Fruit fly (Drosophila melanogaster) whole organism, embryonic: Measurements from ENCODE around the gene vsg.
A peak's percentile ranks its signal among the peaks of the same experiment; 100 is the strongest.

Experiments used
- CG10147 ChIP-seq: fragments of 200-800 bp; sonication (Bioruptor generic); optimal IDR thresholded peaks from 2 replicates; lab custom pipeline; 2019; ENCODE audit warnings: missing biosample characterization, mild to moderate bottlenecking, missing genetic modification characterization, moderate library complexity
- CG11560 ChIP-seq: fragments of 200-800 bp; sonication (Bioruptor generic); IDR thresholded peaks from 3 replicates; pipeline ENCODE4 v1.3.6; 2022; ENCODE audit warnings: missing biosample characterization, missing genetic modification characterization
- CG1233 ChIP-seq: fragments of 200-800 bp; sonication (Bioruptor generic); optimal IDR thresholded peaks from 4 replicates; lab custom pipeline; 2018; ENCODE audit warnings: missing biosample characterization, mild to moderate bottlenecking, missing genetic modification characterization
- CG12659 ChIP-seq: fragments of 200-800 bp; sonication (Bioruptor generic); optimal IDR thresholded peaks from 3 replicates; lab custom pipeline; 2017; ENCODE audit warnings: mild to moderate bottlenecking, missing biosample characterization, missing genetic modification reagents, missing genetic modification characterization
- CG14710 ChIP-seq: fragments of 200-800 bp; sonication (Bioruptor generic); optimal IDR thresholded peaks from 3 replicates; lab custom pipeline; 2019; ENCODE audit warnings: missing biosample characterization, mild to moderate bottlenecking, missing genetic modification characterization, moderate library complexity
- CG14860 ChIP-seq: fragments of 200-800 bp; sonication (Bioruptor generic); IDR thresholded peaks from 3 replicates; pipeline ENCODE4 v1.3.6; 2022; ENCODE audit warnings: missing biosample characterization, missing genetic modification characterization; ENCODE audit not compliant: partially characterized antibody
- CG15073 ChIP-seq: fragments of 200-800 bp; sonication (Bioruptor generic); optimal IDR thresholded peaks from 2 replicates; lab custom pipeline; 2016; ENCODE audit warnings: missing biosample characterization, missing genetic modification characterization
- CG15601 ChIP-seq: fragments of 200-800 bp; sonication (Bioruptor generic); optimal IDR thresholded peaks from 3 replicates; lab custom pipeline; 2019; ENCODE audit warnings: missing biosample characterization, mild to moderate bottlenecking, missing genetic modification characterization, moderate library complexity
- CG16779 ChIP-seq: fragments of 200-800 bp; sonication (Bioruptor generic); IDR thresholded peaks from 2 replicates; pipeline ENCODE4 v1.3.6; 2022; ENCODE audit warnings: missing biosample characterization, missing genetic modification characterization
- CG18476 ChIP-seq: fragments of 200-800 bp; sonication (Bioruptor generic); optimal IDR thresholded peaks from 2 replicates; lab custom pipeline; 2016; ENCODE audit warnings: missing biosample characterization, mild to moderate bottlenecking, missing genetic modification characterization
- CG2116 ChIP-seq: fragments of 200-800 bp; sonication (Bioruptor generic); optimal IDR thresholded peaks from 3 replicates; lab custom pipeline; 2018; ENCODE audit warnings: missing biosample characterization, mild to moderate bottlenecking, missing genetic modification characterization
- CG2129 ChIP-seq: fragments of 200-800 bp; sonication (Bioruptor generic); IDR thresholded peaks from 2 replicates; pipeline ENCODE4 v1.3.6; 2022; ENCODE audit warnings: missing biosample characterization, missing genetic modification characterization; ENCODE audit not compliant: partially characterized antibody
- CG34422 ChIP-seq: fragments of 200-800 bp; sonication (Bioruptor generic); IDR thresholded peaks from 3 replicates; pipeline ENCODE4 v1.3.6; 2022; ENCODE audit warnings: missing biosample characterization, missing genetic modification characterization
- CG42726 ChIP-seq: fragments of 200-800 bp; sonication (Bioruptor generic); IDR thresholded peaks from 2 replicates; pipeline ENCODE4 v1.3.6; 2022; ENCODE audit warnings: missing biosample characterization, missing genetic modification characterization; ENCODE audit not compliant: partially characterized antibody
- CG4617 ChIP-seq: fragments of 200-800 bp; sonication (Bioruptor generic); optimal IDR thresholded peaks from 3 replicates; lab custom pipeline; 2016; ENCODE audit warnings: missing biosample characterization, missing genetic modification characterization, borderline replicate concordance
- CG7963 ChIP-seq: fragments of 200-800 bp; sonication (Bioruptor generic); IDR thresholded peaks from 3 replicates; pipeline ENCODE4 v1.3.6; 2022; ENCODE audit warnings: missing biosample characterization, missing genetic modification characterization; ENCODE audit not compliant: partially characterized antibody
- CG9609 ChIP-seq: fragments of 200-800 bp; sonication (Bioruptor generic); optimal IDR thresholded peaks from 3 replicates; lab custom pipeline; 2016; ENCODE audit warnings: missing biosample characterization, missing genetic modification characterization
- CoRest ChIP-seq: fragments of 200-800 bp; sonication (Bioruptor generic); optimal IDR thresholded peaks from 3 replicates; lab custom pipeline; 2018; ENCODE audit warnings: missing biosample characterization, mild to moderate bottlenecking, missing genetic modification characterization, moderate library complexity
- Dad ChIP-seq: fragments of 200-800 bp; sonication (Bioruptor generic); optimal IDR thresholded peaks from 3 replicates; lab custom pipeline; 2016; ENCODE audit warnings: missing biosample characterization, missing genetic modification characterization
- Dll ChIP-seq: fragments of 200-800 bp; sonication (Bioruptor generic); IDR thresholded peaks from 4 replicates; pipeline ENCODE4 v1.3.6; 2022; ENCODE audit warnings: missing biosample characterization, missing genetic modification characterization; ENCODE audit not compliant: partially characterized antibody
- Dp ChIP-seq: fragments of 200-800 bp; sonication (Bioruptor generic); optimal IDR thresholded peaks from 2 replicates; lab custom pipeline; 2018; ENCODE audit warnings: missing biosample characterization, mild to moderate bottlenecking, missing genetic modification characterization, moderate library complexity
- Dref ChIP-seq: fragments of 200-800 bp; sonication (Bioruptor generic); IDR thresholded peaks from 2 replicates; pipeline ENCODE4 v1.3.6; 2022; ENCODE audit warnings: missing biosample characterization, missing genetic modification characterization
- Elba2 ChIP-seq: fragments of 200-800 bp; sonication (Bioruptor generic); optimal IDR thresholded peaks from 3 replicates; lab custom pipeline; 2016; ENCODE audit warnings: missing biosample characterization, missing genetic modification characterization
- Ets97D ChIP-seq: fragments of 200-800 bp; sonication (Bioruptor generic); optimal IDR thresholded peaks from 3 replicates; lab custom pipeline; 2016; ENCODE audit warnings: missing biosample characterization, missing genetic modification characterization
- HLH4C ChIP-seq: fragments of 200-800 bp; sonication (Bioruptor generic); IDR thresholded peaks from 3 replicates; pipeline ENCODE4 v1.3.6; 2022; ENCODE audit warnings: missing biosample characterization, missing genetic modification characterization; ENCODE audit not compliant: partially characterized antibody
- HmgZ ChIP-seq: fragments of 200-800 bp; sonication (Bioruptor generic); optimal IDR thresholded peaks from 2 replicates; lab custom pipeline; 2018; ENCODE audit warnings: missing biosample characterization, mild to moderate bottlenecking, missing genetic modification characterization
- Lpt ChIP-seq: fragments of >200 bp; optimal IDR thresholded peaks from 2 replicates; lab custom pipeline; 2018; ENCODE audit warnings: missing biosample characterization, missing genetic modification characterization
- MBD-R2 ChIP-seq: fragments of 200-800 bp; sonication (Bioruptor generic); IDR thresholded peaks from 2 replicates; pipeline ENCODE4 v1.3.6; 2022; ENCODE audit warnings: missing biosample characterization, missing genetic modification characterization
- MESR4 ChIP-seq: fragments of 200-800 bp; sonication (Bioruptor generic); optimal IDR thresholded peaks from 2 replicates; lab custom pipeline; 2018; ENCODE audit warnings: missing biosample characterization, mild to moderate bottlenecking, missing genetic modification characterization, moderate library complexity
- Mrtf ChIP-seq: fragments of 200-800 bp; sonication (Bioruptor generic); IDR thresholded peaks from 3 replicates; pipeline ENCODE4 v1.3.6; 2022; ENCODE audit warnings: missing biosample characterization, missing genetic modification characterization
- Myb ChIP-seq: fragments of 200-800 bp; sonication (Bioruptor generic); optimal IDR thresholded peaks from 2 replicates; lab custom pipeline; 2016; ENCODE audit warnings: missing biosample characterization, missing genetic modification characterization
- NC2α ChIP-seq: fragments of 200-800 bp; sonication (Bioruptor generic); optimal IDR thresholded peaks from 2 replicates; lab custom pipeline; 2016; ENCODE audit warnings: missing biosample characterization, missing genetic modification characterization
- Neu2 ChIP-seq: fragments of 200-800 bp; sonication (Bioruptor generic); optimal IDR thresholded peaks from 3 replicates; lab custom pipeline; 2016; ENCODE audit warnings: missing biosample characterization, missing genetic modification characterization, borderline replicate concordance
- Sin3A ChIP-seq: fragments of >200 bp; optimal IDR thresholded peaks from 2 replicates; lab custom pipeline; 2018
- amos ChIP-seq: fragments of 200-800 bp; sonication (Bioruptor generic); IDR thresholded peaks from 2 replicates; pipeline ENCODE4 v1.3.6; 2022; ENCODE audit warnings: missing biosample characterization, missing genetic modification characterization; ENCODE audit not compliant: partially characterized antibody
- bbx ChIP-seq: fragments of 200-800 bp; sonication (Bioruptor generic); IDR thresholded peaks from 2 replicates; pipeline ENCODE4 v1.3.6; 2022; ENCODE audit warnings: missing biosample characterization, missing genetic modification characterization; ENCODE audit not compliant: partially characterized antibody
- chinmo ChIP-seq: fragments of 200-800 bp; sonication (Bioruptor generic); IDR thresholded peaks from 4 replicates; pipeline ENCODE4 v1.3.6; 2022; ENCODE audit warnings: missing biosample characterization, missing genetic modification characterization; ENCODE audit not compliant: partially characterized antibody
- chn ChIP-seq: fragments of 200-800 bp; sonication (Bioruptor generic); optimal IDR thresholded peaks from 2 replicates; lab custom pipeline; 2016; ENCODE audit warnings: missing biosample characterization, missing genetic modification characterization
- ems ChIP-seq: fragments of 200-800 bp; sonication (Bioruptor generic); optimal IDR thresholded peaks from 3 replicates; lab custom pipeline; 2016; ENCODE audit warnings: missing biosample characterization, missing genetic modification characterization
- insv ChIP-seq, 2 experiments: fragments of 200-800 bp; sonication (Bioruptor generic); optimal IDR thresholded peaks; 3 replicates each; lab custom pipeline; 2016 to 2018; ENCODE audit warnings: missing biosample characterization in 2 of 2, missing genetic modification characterization in 2 of 2
- knrl ChIP-seq: fragments of 200-800 bp; sonication (Bioruptor generic); IDR thresholded peaks from 3 replicates; pipeline ENCODE4 v1.3.6; 2022; ENCODE audit warnings: missing biosample characterization, missing genetic modification characterization; ENCODE audit not compliant: partially characterized antibody
- onecut ChIP-seq: fragments of 200-800 bp; sonication (Bioruptor generic); IDR thresholded peaks from 2 replicates; pipeline ENCODE4 v1.3.6; 2022; ENCODE audit warnings: missing biosample characterization, missing genetic modification characterization
- sens ChIP-seq: fragments of 200-800 bp; sonication (Bioruptor generic); peaks from one replicate; lab custom pipeline; 2016; ENCODE audit warnings: missing biosample characterization, missing genetic modification characterization
- stwl ChIP-seq: fragments of 200-800 bp; sonication (Bioruptor generic); optimal IDR thresholded peaks from 3 replicates; lab custom pipeline; 2018; ENCODE audit warnings: missing biosample characterization, mild to moderate bottlenecking, missing genetic modification characterization, moderate library complexity
- tna ChIP-seq: fragments of 200-800 bp; sonication (Bioruptor generic); IDR thresholded peaks from 2 replicates; pipeline ENCODE4 v1.3.6; 2022; ENCODE audit warnings: missing biosample characterization, missing genetic modification characterization; ENCODE audit not compliant: partially characterized antibody
- unc-4 ChIP-seq: fragments of 200-800 bp; sonication (Bioruptor generic); IDR thresholded peaks from 2 replicates; pipeline ENCODE4 v1.3.6; 2022; ENCODE audit warnings: missing biosample characterization, missing genetic modification characterization; ENCODE audit not compliant: partially characterized antibody
- vvl ChIP-seq: fragments of 200-800 bp; sonication (Bioruptor generic); IDR thresholded peaks from 2 replicates; pipeline ENCODE4 v1.3.6; 2022; ENCODE audit warnings: missing biosample characterization, missing genetic modification characterization
- zen ChIP-seq: fragments of 200-800 bp; sonication (Bioruptor generic); optimal IDR thresholded peaks from 3 replicates; lab custom pipeline; 2018; ENCODE audit warnings: missing biosample characterization, mild to moderate bottlenecking, missing genetic modification characterization, moderate library complexity
- zfh1 ChIP-seq: fragments of 200-800 bp; sonication (Bioruptor generic); IDR thresholded peaks from 3 replicates; pipeline ENCODE4 v1.3.6; 2022; ENCODE audit warnings: missing biosample characterization, missing genetic modification characterization

vsg gene

DNA sequence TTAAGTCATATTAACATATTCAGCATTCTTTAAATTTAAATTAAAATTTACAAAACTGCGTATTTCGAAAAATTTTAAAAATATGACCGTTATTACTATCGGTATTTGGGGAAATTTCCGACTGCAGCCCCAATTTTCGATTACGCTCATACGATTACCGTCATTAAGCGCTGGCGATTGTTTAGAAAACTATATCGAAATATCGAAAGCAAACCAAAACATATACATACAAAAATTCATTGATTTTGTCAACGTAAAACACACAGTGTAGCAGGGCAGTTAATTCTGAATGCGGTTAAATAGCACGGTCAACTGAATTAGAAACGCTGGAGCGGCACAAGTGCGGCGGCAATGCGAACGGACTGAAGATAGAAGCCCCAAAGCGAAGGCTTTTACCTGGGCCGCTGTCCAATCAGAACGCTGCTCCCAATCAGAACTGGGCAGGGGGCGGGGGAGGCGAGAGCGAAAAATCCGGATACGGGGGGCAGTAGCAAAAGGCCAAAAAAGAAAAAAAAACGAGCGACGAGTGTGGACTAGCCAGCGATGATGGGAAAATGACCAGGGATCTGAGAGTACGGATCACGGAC is 9.9 kb upstream of the vsg start, which contains the start of gene CG16711 (continued):
- peak; percentile 94 for TF ChIP-seq Dll (GFP tag; lab: Robert Waterston, UW)
- TF ChIP-seq sens: peak; percentile 86
- peak; percentile 65 for TF ChIP-seq CG2129 (GFP tag; lab: Robert Waterston, UW)
- TF ChIP-seq amos (GFP tag; lab: Robert Waterston, UW): peak; percentile 95; the same call in 1 of the 2 replicates
- TF ChIP-seq CG18476: no peak
- TF ChIP-seq CG12659: peak; percentile 18
- no peak for TF ChIP-seq CG9609
- TF ChIP-seq CG16779: no peak
- no peak for TF ChIP-seq Dad (GFP tag; lab: Kevin White, UChicago)
- TF ChIP-seq Dref (GFP tag; lab: Robert Waterston, UW): peak; percentile 92
- peak; percentile 96 for TF ChIP-seq HLH4C (GFP tag; lab: Robert Waterston, UW)
- TF ChIP-seq NC2α (GFP tag; lab: Kevin White, UChicago): no peak
- TF ChIP-seq MESR4: peak; percentile 96
- peak; percentile 9 for TF ChIP-seq Sin3A (lab: Kevin White, UChicago)
- peak; percentile 48 for TF ChIP-seq Ets97D
- TF ChIP-seq CG1233 (GFP tag; lab: Kevin White, UChicago): no peak
- TF ChIP-seq stwl (tag; lab: Kevin White, UChicago): peak; percentile 67
- TF ChIP-seq CG11560: no peak
- peak; percentile 63 for TF ChIP-seq Dp (GFP tag; lab: Kevin White, UChicago)
- TF ChIP-seq CG7963 (GFP tag; lab: Robert Waterston, UW): peak; percentile 90
- TF ChIP-seq CG34422 (GFP tag; lab: Robert Waterston, UW): 0 out of 3 replicates have a peak, but pooled peaks have one; percentile 24
- TF ChIP-seq CG15601: peak; percentile 18
- peak; percentile 40 for TF ChIP-seq Elba2 (GFP tag; lab: Kevin White, UChicago)
- TF ChIP-seq zen: peak; percentile 21
- no peak for TF ChIP-seq chn (GFP tag; lab: Kevin White, UChicago)
- no peak for TF ChIP-seq ems (GFP tag; lab: Kevin White, UChicago)
- TF ChIP-seq CG42726 (GFP tag; lab: Robert Waterston, UW): peak; percentile 94
- TF ChIP-seq Myb (GFP tag; lab: Kevin White, UChicago): peak; percentile 95
- peak; percentile 95 for TF ChIP-seq chinmo (GFP tag; lab: Robert Waterston, UW)
- TF ChIP-seq CG14710 (tag; lab: Kevin White, UChicago): peak; percentile 14
- TF ChIP-seq knrl: peak; percentile 90
- peak; percentile 92 for TF ChIP-seq CG2116 (GFP tag; lab: Kevin White, UChicago)
- peak; percentile 30; the same call in 1 of the 2 replicates for TF ChIP-seq vvl (GFP tag; lab: Robert Waterston, UW)
- TF ChIP-seq insv (GFP tag; optimal IDR thresholded peaks at IDR 0.05; lab: Kevin White, UChicago): peak; percentile 62 to 91
- TF ChIP-seq CG14860 (GFP tag; lab: Robert Waterston, UW): peak; percentile 90
- TF ChIP-seq unc-4: peak; percentile 96
- TF ChIP-seq onecut (GFP tag; lab: Robert Waterston, UW): peak; percentile 95
- TF ChIP-seq MBD-R2 (GFP tag; lab: Robert Waterston, UW): peak; percentile 71; the same call in 1 of the 2 replicates
- no peak for TF ChIP-seq Mrtf (GFP tag; lab: Robert Waterston, UW)
- 0 out of 3 replicates have a peak, but pooled peaks have one; percentile 21 for TF ChIP-seq zfh1 (GFP tag; lab: Robert Waterston, UW)
- peak; percentile 69 for TF ChIP-seq CoRest (tag; lab: Kevin White, UChicago)
- TF ChIP-seq Lpt (GFP tag; lab: Kevin White, UChicago): no peak
- peak; percentile 24 for TF ChIP-seq HmgZ (tag; lab: Kevin White, UChicago)
- TF ChIP-seq CG15073 (GFP tag; lab: Kevin White, UChicago): no peak
- TF ChIP-seq CG4617 (GFP tag; lab: Kevin White, UChicago): peak; percentile 63
- TF ChIP-seq bbx (GFP tag; lab: Robert Waterston, UW): peak; percentile 96
- peak; percentile 3 for TF ChIP-seq CG10147 (GFP tag; lab: Kevin White, UChicago)
- peak; percentile 37 for TF ChIP-seq Neu2 (GFP tag; lab: Kevin White, UChicago)
- TF ChIP-seq tna: peak; percentile 96
